Fruit fly (Drosophila melanogaster): Measurements from ENCODE around the gene yata.
A peak's percentile ranks its signal among the peaks of the same experiment; 100 is the strongest.

yata gene

DNA sequence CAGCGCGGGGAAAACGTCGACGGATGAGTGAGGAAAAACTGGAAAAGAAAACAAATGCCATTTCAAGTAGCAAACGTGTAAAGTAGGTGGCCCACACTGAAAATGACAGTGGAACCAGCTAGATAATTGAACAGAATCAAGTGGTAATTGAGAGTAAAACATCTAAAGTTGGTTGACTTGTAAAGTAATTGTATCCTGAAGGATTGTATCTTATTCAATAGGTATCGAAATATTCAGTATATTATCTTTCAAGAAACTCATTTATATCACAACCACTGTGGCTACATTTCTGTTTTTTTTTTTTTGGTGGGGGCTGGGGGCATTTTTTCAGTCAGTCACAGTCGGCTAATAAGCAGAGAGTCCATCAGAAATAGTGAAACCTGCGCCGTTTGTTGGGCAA lies 49.8 kb upstream of the yata start (continued):
- TF ChIP-seq sc (optimal IDR thresholded peaks at IDR 0.05) (no peak), sc (GFP tag; optimal IDR thresholded peaks at IDR 0.05) (no peak), CG31224 (GFP tag; IDR thresholded peaks at IDR 0.05) (0 out of 2 replicates have a peak, but pooled peaks have one; percentile 10), lola (GFP tag; optimal IDR thresholded peaks at IDR 0.05) (no peak), CG32532 (GFP tag; IDR thresholded peaks at IDR 0.05) (no peak), Jarid2 (GFP tag; optimal IDR thresholded peaks at IDR 0.05) (no peak), exex (tag; optimal IDR thresholded peaks at IDR 0.05) (no peak), ATbp (GFP tag; optimal IDR thresholded peaks at IDR 0.05) (peak; percentile 57), NK7.1 (GFP tag; optimal IDR thresholded peaks at IDR 0.05) (no peak), nerfin-2 (GFP tag; IDR thresholded peaks at IDR 0.05; ENCODE audit: partially characterized antibody) (no peak), Doc2 (GFP tag; IDR thresholded peaks at IDR 0.05) (no peak), lmd (GFP tag; IDR thresholded peaks at IDR 0.05) (peak; percentile 67), jumu (GFP tag; optimal IDR thresholded peaks at IDR 0.05) (peak; percentile 46), CG18262 (tag; optimal IDR thresholded peaks at IDR 0.05) (peak; percentile 74), CG6683 (GFP tag; optimal IDR thresholded peaks at IDR 0.05) (no peak), CG14710 (tag; optimal IDR thresholded peaks at IDR 0.05) (no peak), Usf (GFP tag; optimal IDR thresholded peaks at IDR 0.05) (no peak), CG8924 (tag; optimal IDR thresholded peaks at IDR 0.05) (no peak), CG2199 (GFP tag; IDR thresholded peaks at IDR 0.05) (no peak), abd-A (tag; optimal IDR thresholded peaks at IDR 0.05) (no peak), unpg (GFP tag; optimal IDR thresholded peaks at IDR 0.05) (peak; percentile 67), Side (GFP tag; optimal IDR thresholded peaks at IDR 0.05) (peak; percentile 11), D19B (GFP tag; optimal IDR thresholded peaks at IDR 0.05) (no peak), Oli (tag; optimal IDR thresholded peaks at IDR 0.05) (no peak), wek (GFP tag; optimal IDR thresholded peaks at IDR 0.05) (no peak), ab (GFP tag; optimal IDR thresholded peaks at IDR 0.05) (no peak), cg (GFP tag; optimal IDR thresholded peaks at IDR 0.05) (no peak), MTF-1 (GFP tag; optimal IDR thresholded peaks at IDR 0.05; ENCODE audit: borderline replicate concordance) (no peak), tgo (GFP tag; IDR thresholded peaks at IDR 0.05) (peak; percentile 51; the same call in 2 of the 3 replicates), Taf1 (GFP tag; IDR thresholded peaks at IDR 0.05) (no peak), ara (GFP tag; IDR thresholded peaks at IDR 0.05) (peak; percentile 76), CG17802 (tag; optimal IDR thresholded peaks at IDR 0.05) (no peak)

DNA sequence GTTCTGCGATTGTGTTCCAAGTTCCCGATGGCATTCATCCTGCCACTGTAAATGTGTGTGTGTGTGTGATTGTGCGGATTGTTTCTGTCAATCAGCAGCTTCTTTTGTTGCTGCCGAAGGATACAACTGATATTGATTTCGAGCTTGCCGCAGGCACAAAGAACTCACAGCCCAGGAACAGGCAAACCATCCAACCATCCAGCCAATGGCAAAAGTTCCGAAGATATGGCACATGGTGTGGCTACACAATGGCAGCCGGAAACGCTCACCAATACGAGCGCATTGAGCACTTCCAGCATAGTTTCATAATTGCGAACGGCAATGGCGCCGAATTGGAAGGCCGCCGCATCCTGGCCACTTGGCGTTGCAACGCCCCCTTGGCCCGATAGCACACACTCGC lies 47.3 kb upstream of the yata start:
- no peak for TF ChIP-seq ewg (GFP tag; optimal IDR thresholded peaks at IDR 0.05)
- TF ChIP-seq fd102C (GFP tag; optimal IDR thresholded peaks at IDR 0.05), result no peak
- TF ChIP-seq Nf-YB (GFP tag; optimal IDR thresholded peaks at IDR 0.05), result peak; percentile 75
- TF ChIP-seq Nf-YC (tag; optimal IDR thresholded peaks at IDR 0.05), result peak; percentile 50

dm6 chr3R:29704557-29704956 lies 44.5 kb upstream of the yata start:
- TF ChIP-seq Pdp1 (GFP tag; optimal IDR thresholded peaks at IDR 0.05), result peak in 1 of 2 experiments; percentile 52
- TF ChIP-seq phol (tag; optimal IDR thresholded peaks at IDR 0.05), result peak; percentile 4
- peak; percentile 19 for TF ChIP-seq CG2712 (tag; optimal IDR thresholded peaks at IDR 0.05)
- no peak for TF ChIP-seq CG6854 (GFP tag; optimal IDR thresholded peaks at IDR 0.05)
- TF ChIP-seq CG11504 (tag; optimal IDR thresholded peaks at IDR 0.05), result peak; percentile 0
- TF ChIP-seq Stat92E (GFP tag; optimal IDR thresholded peaks at IDR 0.05), result no peak
- TF ChIP-seq GATAe (GFP tag; conservative IDR thresholded peaks at IDR 0.05), result no peak
- peak; percentile 41 for TF ChIP-seq sens (GFP tag)
- no peak for TF ChIP-seq Xbp1 (GFP tag; optimal IDR thresholded peaks at IDR 0.05)
- TF ChIP-seq CG1603 (tag; optimal IDR thresholded peaks at IDR 0.05), result peak; percentile 28
- no peak for TF ChIP-seq CG15073 (GFP tag; optimal IDR thresholded peaks at IDR 0.05)
- TF ChIP-seq CG10979 (tag; optimal IDR thresholded peaks at IDR 0.05), result peak; percentile 29
- peak; percentile 54; the same call in 1 of the 2 replicates for TF ChIP-seq Xrp1 (GFP tag; IDR thresholded peaks at IDR 0.05)
- TF ChIP-seq CG14710 (tag; optimal IDR thresholded peaks at IDR 0.05), result peak; percentile 5
- no peak for TF ChIP-seq Hmr (GFP tag; optimal IDR thresholded peaks at IDR 0.05)
- TF ChIP-seq abd-A (tag; optimal IDR thresholded peaks at IDR 0.05), result no peak

All from whole organism, embryonic.